Worm (Caenorhabditis elegans): Measurements from ENCODE around the gene F19G12.3.

DNA sequence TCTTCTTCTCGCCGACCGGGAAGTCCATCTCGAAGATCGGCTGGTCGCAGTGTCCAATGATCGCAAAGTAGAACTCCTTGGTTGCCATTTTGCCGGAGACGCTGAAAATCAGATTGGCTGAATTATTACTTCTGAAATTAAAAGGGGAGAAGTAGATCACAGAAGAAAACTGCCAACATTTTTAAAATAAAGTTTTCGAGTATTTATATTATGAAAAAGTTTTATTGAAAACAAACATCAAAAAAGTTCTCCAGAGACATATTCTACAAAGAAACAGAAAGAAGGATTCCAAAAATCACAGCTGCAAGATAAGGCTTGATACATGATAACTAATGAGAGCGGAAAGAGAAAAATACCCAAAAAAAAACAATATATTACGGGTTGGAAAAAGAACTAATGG is 15.6 kb downstream of the F19G12.3 start, which contains the start of gene sedl-1:
- TF ChIP-seq W03F9.2 (tag; optimal IDR thresholded peaks at IDR 0.05): no peak
- no peak for TF ChIP-seq him-1 (tag; optimal IDR thresholded peaks at IDR 0.05)
